Worm (Caenorhabditis elegans): ENCODE data around the gene prx-13.

Gene prx-13

ce11 chrII:7238791-7239190, 13.0 kb downstream of the prx-13 start:
- TF ChIP-seq pha-4 (tag; optimal IDR thresholded peaks at IDR 0.05): no peak
- no peak for TF ChIP-seq ceh-48 (tag; optimal IDR thresholded peaks at IDR 0.05)
- no peak for TF ChIP-seq ceh-31 (tag; optimal IDR thresholded peaks at IDR 0.05)
- TF ChIP-seq lim-6 (tag; optimal IDR thresholded peaks at IDR 0.05): no peak
- no peak for TF ChIP-seq hlh-13 (GFP tag; optimal IDR thresholded peaks at IDR 0.05)
- no peak for TF ChIP-seq ceh-6 (GFP tag; optimal IDR thresholded peaks at IDR 0.05)

- TF ChIP-seq nhr-11 (tag; optimal IDR thresholded peaks at IDR 0.05): no peak
- no peak for TF ChIP-seq unc-42 (tag; optimal IDR thresholded peaks at IDR 0.05)
- no peak for TF ChIP-seq hlh-13 (GFP tag; optimal IDR thresholded peaks at IDR 0.05)
- no peak for TF ChIP-seq ceh-30 (tag; optimal IDR thresholded peaks at IDR 0.05)
- TF ChIP-seq dve-1 (tag; optimal IDR thresholded peaks at IDR 0.05): no peak
- no peak for TF ChIP-seq ref-2 (tag; optimal IDR thresholded peaks at IDR 0.05)
- TF ChIP-seq tbx-7 (tag; optimal IDR thresholded peaks at IDR 0.05): no peak
- no peak for TF ChIP-seq lin-11 (tag; optimal IDR thresholded peaks at IDR 0.05)
- no peak for TF ChIP-seq madf-2 (tag; optimal IDR thresholded peaks at IDR 0.05)
- TF ChIP-seq K09A11.1 (tag; optimal IDR thresholded peaks at IDR 0.05; ENCODE audit: insufficient read depth): no peak
- no peak for TF ChIP-seq sox-2 (GFP tag; IDR thresholded peaks at IDR 0.05)
- TF ChIP-seq npax-4 (tag; optimal IDR thresholded peaks at IDR 0.05): no peak
- no peak for TF ChIP-seq ceh-19 (GFP tag; optimal IDR thresholded peaks at IDR 0.05)
- TF ChIP-seq unc-86 (tag; optimal IDR thresholded peaks at IDR 0.05): no peak
- no peak for TF ChIP-seq C38D4.7 (GFP tag; optimal IDR thresholded peaks at IDR 0.05)
- TF ChIP-seq ceh-2 (tag; optimal IDR thresholded peaks at IDR 0.05): no peak
- TF ChIP-seq pax-1 (tag; optimal IDR thresholded peaks at IDR 0.05): no peak
- TF ChIP-seq ceh-34 (tag; optimal IDR thresholded peaks at IDR 0.05): no peak
- no peak for TF ChIP-seq rnt-1 (tag; optimal IDR thresholded peaks at IDR 0.05)
- TF ChIP-seq ahr-1 (tag; optimal IDR thresholded peaks at IDR 0.05): no peak
Observed at ce11 chrII:7238248-7238647, 13.6 kb downstream of the prx-13 start, which contains the start of gene aqp-1. Gene aqp-1, minus strand, starts transcription at chrII:7238349.

- TF ChIP-seq ceh-30 (tag; optimal IDR thresholded peaks at IDR 0.05) (no peak), rnt-1 (tag; optimal IDR thresholded peaks at IDR 0.05) (no peak), nhr-232 (tag; optimal IDR thresholded peaks at IDR 0.05) (no peak), ttx-3 (tag; optimal IDR thresholded peaks at IDR 0.05) (no peak), odd-2 (tag; optimal IDR thresholded peaks at IDR 0.05) (no peak), hlh-6 (tag; optimal IDR thresholded peaks at IDR 0.05) (no peak), F13H6.1 (tag; optimal IDR thresholded peaks at IDR 0.05) (no peak), ceh-2 (tag; optimal IDR thresholded peaks at IDR 0.05) (no peak), pat-9 (tag; optimal IDR thresholded peaks at IDR 0.05) (no peak), ztf-16 (tag; optimal IDR thresholded peaks at IDR 0.05) (no peak), K02D7.2 (tag; optimal IDR thresholded peaks at IDR 0.05) (no peak), ceh-22 (tag; optimal IDR thresholded peaks at IDR 0.05) (no peak), hlh-8 (tag; optimal IDR thresholded peaks at IDR 0.05) (no peak), ceh-34 (tag; optimal IDR thresholded peaks at IDR 0.05) (no peak), pha-2 (tag; optimal IDR thresholded peaks at IDR 0.05) (no peak), hlh-13 (GFP tag; optimal IDR thresholded peaks at IDR 0.05) (no peak), elt-4 (tag; optimal IDR thresholded peaks at IDR 0.05) (no peak), pqm-1 (tag; optimal IDR thresholded peaks at IDR 0.05) (no peak)
Observed at ce11 chrII:7236937-7237336, 14.9 kb downstream of the prx-13 start.

ce11 chrII:7233274-7233673, 18.5 kb downstream of the prx-13 start:
- no peak for TF ChIP-seq pha-2 (tag; optimal IDR thresholded peaks at IDR 0.05)
- no peak for TF ChIP-seq che-1 (tag; optimal IDR thresholded peaks at IDR 0.05)
- TF ChIP-seq ceh-45 (GFP tag; IDR thresholded peaks at IDR 0.05): no peak
- TF ChIP-seq fkh-6 (tag; optimal IDR thresholded peaks at IDR 0.05): no peak
- TF ChIP-seq ama-1 (optimal IDR thresholded peaks at IDR 0.05): no peak
- no peak for TF ChIP-seq tbx-7 (tag; optimal IDR thresholded peaks at IDR 0.05)
- TF ChIP-seq dve-1 (tag; optimal IDR thresholded peaks at IDR 0.05): no peak
- no peak for TF ChIP-seq ahr-1 (tag; optimal IDR thresholded peaks at IDR 0.05)
- no peak for TF ChIP-seq npax-4 (tag; optimal IDR thresholded peaks at IDR 0.05)
- TF ChIP-seq sox-4 (tag; optimal IDR thresholded peaks at IDR 0.05): no peak
- no peak for TF ChIP-seq fax-1 (tag; optimal IDR thresholded peaks at IDR 0.05)
- no peak for TF ChIP-seq ceh-31 (tag; optimal IDR thresholded peaks at IDR 0.05)
- TF ChIP-seq hlh-15 (tag; optimal IDR thresholded peaks at IDR 0.05): no peak
- no peak for TF ChIP-seq ceh-24 (tag; optimal IDR thresholded peaks at IDR 0.05)
